Worm (Caenorhabditis elegans) whole organism, L4 larva: ENCODE results near the gene M01F1.8.

Source experiments
- F10B5.3 ChIP-seq: sonication (generic microtip); optimal IDR thresholded peaks from 2 replicates; lab custom pipeline; 2016; ENCODE audit warnings: mild to moderate bottlenecking, missing genetic modification characterization, missing compliant biosample characterization
- F37D6.2 ChIP-seq: sonication (generic microtip); optimal IDR thresholded peaks from 2 replicates; lab custom pipeline; 2016; ENCODE audit warnings: mild to moderate bottlenecking, missing genetic modification characterization, missing compliant biosample characterization
- F49E8.2 ChIP-seq: sonication (generic microtip); optimal IDR thresholded peaks from 2 replicates; lab custom pipeline; 2016; ENCODE audit warnings: missing compliant biosample characterization, mild to moderate bottlenecking, missing genetic modification characterization, borderline replicate concordance
- Y105C5A.15 ChIP-seq: fragments of 200-800 bp; sonication (Bioruptor generic); IDR thresholded peaks from 2 replicates; pipeline ENCODE4 v1.3.6; 2022; ENCODE audit warnings: missing genetic modification characterization, missing compliant biosample characterization
- Y75B8A.6 ChIP-seq: fragments of 200-800 bp; sonication (Bioruptor generic); IDR thresholded peaks from 2 replicates; pipeline ENCODE4 v1.3.6; 2022; ENCODE audit warnings: missing genetic modification reagents, missing genetic modification characterization, missing compliant biosample characterization
- ZK337.2 ChIP-seq: fragments of 200-800 bp; sonication (Bioruptor generic); IDR thresholded peaks from 2 replicates; pipeline ENCODE4 v1.3.6; 2022; ENCODE audit warnings: missing genetic modification reagents, missing genetic modification characterization, missing compliant biosample characterization
- aha-1 ChIP-seq: fragments of 150-350 bp; peaks from one replicate; lab custom pipeline; 2014; ENCODE audit warnings: missing biosample characterization, missing genetic modification characterization
- ama-1 ChIP-seq: fragments of 150-350 bp; optimal IDR thresholded peaks from 2 replicates; lab custom pipeline; 2014; ENCODE audit warnings: inconsistent platforms, mixed read lengths
- ceh-62 ChIP-seq: sonication (generic microtip); optimal IDR thresholded peaks from 2 replicates; lab custom pipeline; 2017; ENCODE audit warnings: missing biosample characterization, missing genetic modification characterization
- cey-2 ChIP-seq: sonication (generic microtip); optimal IDR thresholded peaks from 3 replicates; lab custom pipeline; 2017; ENCODE audit warnings: missing genetic modification characterization, mild to moderate bottlenecking, missing compliant biosample characterization, antibody characterized with exemption, borderline replicate concordance; ENCODE audit not compliant: insufficient read depth
- ctbp-1 ChIP-seq: fragments of 200-800 bp; sonication (Bioruptor generic); IDR thresholded peaks from 2 replicates; pipeline ENCODE4 v1.3.6; 2022; ENCODE audit warnings: missing genetic modification reagents, missing genetic modification characterization, missing compliant biosample characterization
- daf-16 ChIP-seq, 3 experiments: sonication (generic microtip); optimal IDR thresholded peaks; 2 replicates each; lab custom pipeline; 2016 to 2017; ENCODE audit warnings: missing genetic modification characterization in 3 of 3, missing genetic modification reagents in 3 of 3, mild to moderate bottlenecking in 2 of 3, missing compliant biosample characterization in 2 of 3, missing biosample characterization in 1 of 3, moderate library complexity in 1 of 3
- daf-19 ChIP-seq: fragments of 200-800 bp; sonication (Bioruptor generic); conservative IDR thresholded peaks from 2 replicates; pipeline ENCODE4 v1.3.6; 2022; ENCODE audit warnings: missing genetic modification characterization, missing compliant biosample characterization
- egl-27 ChIP-seq: sonication (generic microtip); optimal IDR thresholded peaks from 3 replicates; lab custom pipeline; 2017; ENCODE audit warnings: missing biosample characterization, missing genetic modification reagents, missing genetic modification characterization
- gei-8 ChIP-seq: fragments of 200-800 bp; sonication (Bioruptor generic); optimal IDR thresholded peaks from 2 replicates; lab custom pipeline; 2018; ENCODE audit warnings: mild to moderate bottlenecking, missing genetic modification characterization, missing compliant biosample characterization
- hlh-11 ChIP-seq: fragments of 200-800 bp; sonication (Bioruptor generic); optimal IDR thresholded peaks from 2 replicates; lab custom pipeline; 2018; ENCODE audit warnings: mild to moderate bottlenecking, missing genetic modification characterization, missing compliant biosample characterization
- jun-1 ChIP-seq: fragments of 150-350 bp; optimal IDR thresholded peaks from 2 replicates; lab custom pipeline; 2014; ENCODE audit warnings: missing biosample characterization, missing genetic modification reagents, missing genetic modification characterization
- lim-7 ChIP-seq: fragments of 200-800 bp; sonication (Bioruptor generic); IDR thresholded peaks from 2 replicates; pipeline ENCODE4 v1.3.6; 2022; ENCODE audit warnings: missing genetic modification characterization, missing compliant biosample characterization
- lin-1 ChIP-seq: fragments of 200-800 bp; sonication (Bioruptor generic); IDR thresholded peaks from 2 replicates; pipeline ENCODE4 v1.3.6; 2022; ENCODE audit warnings: missing genetic modification reagents, missing genetic modification characterization, missing compliant biosample characterization
- lin-15B ChIP-seq: fragments of 150-350 bp; sonication (generic microtip); optimal IDR thresholded peaks from 3 replicates; lab custom pipeline; 2014; ENCODE audit warnings: missing biosample characterization, missing genetic modification characterization
- lin-29 ChIP-seq: fragments of 200-800 bp; sonication (Bioruptor generic); IDR thresholded peaks from 2 replicates; pipeline ENCODE4 v1.3.6; 2022; ENCODE audit warnings: missing genetic modification reagents, missing genetic modification characterization, missing compliant biosample characterization
- lin-38 ChIP-seq: fragments of 200-800 bp; sonication (Bioruptor generic); IDR thresholded peaks from 2 replicates; pipeline ENCODE4 v1.3.6; 2022; ENCODE audit warnings: missing genetic modification reagents, missing genetic modification characterization, missing compliant biosample characterization
- madf-9 ChIP-seq: fragments of 200-800 bp; sonication (Bioruptor generic); conservative IDR thresholded peaks from 2 replicates; pipeline ENCODE4 v1.3.6; 2022; ENCODE audit warnings: missing genetic modification reagents, missing genetic modification characterization, missing compliant biosample characterization
- mes-2 ChIP-seq: sonication (generic microtip); optimal IDR thresholded peaks from 2 replicates; lab custom pipeline; 2016; ENCODE audit warnings: missing genotype, mild to moderate bottlenecking, missing genetic modification characterization, missing compliant biosample characterization; ENCODE audit not compliant: poor library complexity, severe bottlenecking
- nhr-28 ChIP-seq: fragments of 150-350 bp; optimal IDR thresholded peaks from 2 replicates; lab custom pipeline; 2014; ENCODE audit warnings: missing biosample characterization, missing genetic modification characterization
- nhr-41 ChIP-seq: fragments of 200-800 bp; sonication (Bioruptor generic); IDR thresholded peaks from 2 replicates; pipeline ENCODE4 v1.3.6; 2022; ENCODE audit warnings: missing genetic modification reagents, missing genetic modification characterization, missing compliant biosample characterization
- nhr-76 ChIP-seq: fragments of 150-350 bp; optimal IDR thresholded peaks from 2 replicates; lab custom pipeline; 2014; ENCODE audit warnings: missing biosample characterization, missing genetic modification characterization
- pqm-1 ChIP-seq: sonication (generic microtip); optimal IDR thresholded peaks from 2 replicates; lab custom pipeline; 2017; ENCODE audit warnings: missing biosample characterization, missing genetic modification characterization
- set-16 ChIP-seq: fragments of 200-800 bp; sonication (Bioruptor generic); IDR thresholded peaks from 2 replicates; pipeline ENCODE4 v1.3.6; 2022; ENCODE audit warnings: missing genetic modification reagents, missing genetic modification characterization, missing compliant biosample characterization
- snpc-1.2 ChIP-seq: fragments of 200-800 bp; sonication (Bioruptor generic); IDR thresholded peaks from 2 replicates; pipeline ENCODE4 v1.3.6; 2022; ENCODE audit warnings: missing genetic modification reagents, missing genetic modification characterization, missing compliant biosample characterization
- unc-39 ChIP-seq: sonication (generic microtip); optimal IDR thresholded peaks from 2 replicates; lab custom pipeline; 2017; ENCODE audit warnings: missing biosample characterization, missing genetic modification characterization
- unc-62 ChIP-seq, 3 experiments: fragments of 150-350 bp in 1 of 3; sonication (generic microtip); optimal IDR thresholded peaks in 2 of 3; peaks in 1 of 3; 1 replicate in 1 of 3; 2 replicates in 2 of 3; lab custom pipeline; 2014 to 2017; ENCODE audit warnings: missing biosample characterization in 3 of 3, missing genetic modification characterization in 3 of 3, missing genetic modification reagents in 3 of 3, missing genotype in 1 of 3
- zag-1 ChIP-seq: fragments of 150-350 bp; optimal IDR thresholded peaks from 2 replicates; lab custom pipeline; 2014; ENCODE audit warnings: missing biosample characterization, missing genetic modification characterization

The M01F1.8 gene

ce11 chrIII:3502215-3502838 lies at the start of gene M01F1.8:
Gene M01F1.8, minus strand, starts transcription at chrIII:3502549.
- TF ChIP-seq nhr-41 (GFP tag; lab: Robert Waterston, UW): no peak
- no peak for TF ChIP-seq ctbp-1 (GFP tag; lab: Robert Waterston, UW)
- peak; percentile 29; the same call in 1 of the 2 replicates for TF ChIP-seq snpc-1.2 (GFP tag; lab: Robert Waterston, UW)
- TF ChIP-seq ceh-62 (tag; lab: Kevin White, UChicago): no peak
- TF ChIP-seq Y75B8A.6 (GFP tag; lab: Robert Waterston, UW): no peak
- 0 out of 2 replicates have a peak, but pooled peaks have one; percentile 28 for TF ChIP-seq Y105C5A.15
- no peak for TF ChIP-seq egl-27 (tag; lab: Kevin White, UChicago)
- peak in 1 of 2 experiments; percentile 11 for TF ChIP-seq daf-16 (GFP tag; optimal IDR thresholded peaks at IDR 0.05; lab: Kevin White, UChicago)
- TF ChIP-seq daf-16 (tag; optimal IDR thresholded peaks at IDR 0.05; lab: Kevin White, UChicago): peak; percentile 3
- TF ChIP-seq lin-1 (GFP tag; lab: Robert Waterston, UW): no peak
- no peak for TF ChIP-seq lin-29
- no peak for TF ChIP-seq nhr-76 (tag; lab: Kevin White, UChicago)
- TF ChIP-seq set-16 (GFP tag; lab: Robert Waterston, UW): no peak
- peak; percentile 61 for TF ChIP-seq lin-38 (GFP tag; lab: Robert Waterston, UW)
- TF ChIP-seq mes-2 (tag; lab: Kevin White, UChicago): no peak
- peak; percentile 46 for TF ChIP-seq F49E8.2 (tag; lab: Kevin White, UChicago)
- peak in 1 of 2 experiments; percentile 77 for TF ChIP-seq unc-62 (GFP tag; optimal IDR thresholded peaks at IDR 0.05 in 1 of 2; lab: Kevin White, UChicago)
- TF ChIP-seq unc-62 (tag; optimal IDR thresholded peaks at IDR 0.05; lab: Kevin White, UChicago): no peak
- peak; percentile 54 for TF ChIP-seq F10B5.3 (tag; lab: Kevin White, UChicago)
- TF ChIP-seq daf-19 (GFP tag; lab: Robert Waterston, UW): 0 out of 2 replicates have a peak, but pooled peaks have one; percentile 23
- TF ChIP-seq ama-1 (lab: Kevin White, UChicago): no peak
- TF ChIP-seq hlh-11 (tag; lab: Kevin White, UChicago): no peak
- TF ChIP-seq cey-2 (tag; lab: Kevin White, UChicago): no peak
- TF ChIP-seq, all 104 proteins: peak for 8

ce11 chrIII:3550364-3550763 lies 48.0 kb upstream of the M01F1.8 start:
- TF ChIP-seq nhr-41 (GFP tag; lab: Robert Waterston, UW): no peak
- TF ChIP-seq aha-1 (tag; lab: Kevin White, UChicago): peak; percentile 84
- no peak for TF ChIP-seq lin-15B (tag; lab: Kevin White, UChicago)

- no peak for TF ChIP-seq nhr-41 (GFP tag; lab: Robert Waterston, UW)
- TF ChIP-seq jun-1 (tag; lab: Kevin White, UChicago): no peak
- TF ChIP-seq gei-8 (GFP tag; lab: Kevin White, UChicago): no peak
- no peak for TF ChIP-seq lim-7 (GFP tag; lab: Robert Waterston, UW)
- TF ChIP-seq zag-1: no peak
- no peak for TF ChIP-seq daf-19 (GFP tag; lab: Robert Waterston, UW)
- TF ChIP-seq madf-9: no peak
- TF ChIP-seq ZK337.2 (GFP tag; lab: Robert Waterston, UW): no peak
Observed at ce11 chrIII:3549750-3550149, 47.4 kb upstream of the M01F1.8 start, which contains the start of gene C54C6.5. Gene C54C6.5, minus strand, starts transcription at chrIII:3549850.

ce11 chrIII:3548017-3548416 lies 45.7 kb upstream of the M01F1.8 start, which contains the start of gene C54C6.11:
Gene C54C6.11, plus strand, starts transcription at chrIII:3548317.
- TF ChIP-seq daf-19 (GFP tag; lab: Robert Waterston, UW): no peak
- peak in 1 of 2 experiments; percentile 51 for TF ChIP-seq unc-62 (GFP tag; optimal IDR thresholded peaks at IDR 0.05 in 1 of 2; lab: Kevin White, UChicago)
- TF ChIP-seq unc-62 (tag; optimal IDR thresholded peaks at IDR 0.05; lab: Kevin White, UChicago): no peak

- no peak for TF ChIP-seq unc-39 (tag; lab: Kevin White, UChicago)
- no peak for TF ChIP-seq madf-9
- peak; percentile 60 for TF ChIP-seq pqm-1 (tag; lab: Kevin White, UChicago)
- peak; percentile 21 for TF ChIP-seq nhr-28 (tag; lab: Kevin White, UChicago)
- TF ChIP-seq F37D6.2: no peak
- no peak for TF ChIP-seq daf-16 (GFP tag; optimal IDR thresholded peaks at IDR 0.05; lab: Kevin White, UChicago)
- peak; percentile 30 for TF ChIP-seq daf-16 (tag; optimal IDR thresholded peaks at IDR 0.05; lab: Kevin White, UChicago)
Observed at ce11 chrIII:3546323-3546722, 44.0 kb upstream of the M01F1.8 start, which contains the start of gene C54C6.7. Gene C54C6.7, minus strand, starts transcription at chrIII:3546423.
